Fruit fly (Drosophila melanogaster) S2 (cell line): ENCODE results near the gene nxf2.

Experiments used
- CG8478 ChIP-seq: fragments of >200 bp; optimal IDR thresholded peaks from 2 replicates; lab custom pipeline; 2018
- CTCF ChIP-seq, 2 experiments: fragments of >200 bp; optimal IDR thresholded peaks; 2 replicates each; lab custom pipeline; 2018

- TF ChIP-seq CG8478 (lab: Kevin White, UChicago): no peak
- TF ChIP-seq CTCF (optimal IDR thresholded peaks at IDR 0.05; lab: Kevin White, UChicago): no peak
Observed at dm6 chr3L:16546159-16546558, 33.9 kb downstream of the nxf2 start.
